Worm (Caenorhabditis elegans) whole organism, L3 larva: ENCODE measurements around the gene K02D10.2.
A peak's percentile ranks its signal among the peaks of the same experiment; 100 is the strongest.

Source experiments
- R02D3.7 ChIP-seq: fragments of 150-350 bp; optimal IDR thresholded peaks from 2 replicates; lab custom pipeline; 2014; ENCODE audit warnings: missing biosample characterization, missing genetic modification characterization
- ZK546.5 ChIP-seq: sonication (generic microtip); optimal IDR thresholded peaks from 2 replicates; lab custom pipeline; 2017; ENCODE audit warnings: missing biosample characterization, missing genetic modification characterization
- aly-2 ChIP-seq: fragments of 150-350 bp; optimal IDR thresholded peaks from 2 replicates; lab custom pipeline; 2014; ENCODE audit warnings: missing biosample characterization, missing genetic modification characterization
- ama-1 ChIP-seq: fragments of 150-350 bp; optimal IDR thresholded peaks from 2 replicates; lab custom pipeline; 2018
- ceh-16 ChIP-seq: sonication (generic microtip); optimal IDR thresholded peaks from 2 replicates; lab custom pipeline; 2017; ENCODE audit warnings: missing biosample characterization, missing genetic modification characterization
- ceh-82 ChIP-seq: fragments of 150-350 bp; optimal IDR thresholded peaks from 2 replicates; lab custom pipeline; 2014; ENCODE audit warnings: missing biosample characterization, missing genetic modification characterization
- ceh-9 ChIP-seq: sonication (generic microtip); optimal IDR thresholded peaks from 2 replicates; lab custom pipeline; 2018; ENCODE audit warnings: missing biosample characterization, missing genetic modification characterization
- daf-12 ChIP-seq: fragments of 150-350 bp; optimal IDR thresholded peaks from 2 replicates; lab custom pipeline; 2014; ENCODE audit warnings: missing biosample characterization, missing genetic modification reagents, missing genetic modification characterization
- egl-27 ChIP-seq: sonication (generic microtip); optimal IDR thresholded peaks from 4 replicates; lab custom pipeline; 2017; ENCODE audit warnings: missing biosample characterization, missing genetic modification reagents, missing genetic modification characterization
- elt-1 ChIP-seq: fragments of 150-350 bp; optimal IDR thresholded peaks from 2 replicates; lab custom pipeline; 2014; ENCODE audit warnings: missing biosample characterization, missing genetic modification characterization
- elt-2 ChIP-seq: sonication (generic microtip); optimal IDR thresholded peaks from 2 replicates; lab custom pipeline; 2016; ENCODE audit warnings: missing genetic modification reagents, mild to moderate bottlenecking, missing genetic modification characterization, missing compliant biosample characterization
- eor-1 ChIP-seq, 2 experiments: fragments of 150-350 bp; optimal IDR thresholded peaks; 2 replicates each; lab custom pipeline; 2014 to 2018; ENCODE audit warnings: missing biosample characterization in 2 of 2, missing genetic modification characterization in 2 of 2
- fkh-2 ChIP-seq: fragments of 150-350 bp; optimal IDR thresholded peaks from 2 replicates; lab custom pipeline; 2014; ENCODE audit warnings: missing biosample characterization, missing genetic modification reagents, missing genetic modification characterization
- fos-1 ChIP-seq: fragments of 150-350 bp; optimal IDR thresholded peaks from 2 replicates; lab custom pipeline; 2014; ENCODE audit warnings: missing biosample characterization, missing genetic modification characterization
- hmg-11 ChIP-seq: sonication (generic microtip); optimal IDR thresholded peaks from 2 replicates; lab custom pipeline; 2016; ENCODE audit warnings: missing genetic modification characterization, missing compliant biosample characterization
- jun-1 ChIP-seq: fragments of 150-350 bp; optimal IDR thresholded peaks from 2 replicates; lab custom pipeline; 2014; ENCODE audit warnings: missing biosample characterization, missing genetic modification reagents, missing genetic modification characterization
- lin-15B ChIP-seq: fragments of 150-350 bp; optimal IDR thresholded peaks from 2 replicates; lab custom pipeline; 2014; ENCODE audit warnings: missing biosample characterization, missing genetic modification characterization
- mdl-1 ChIP-seq: fragments of 150-350 bp; optimal IDR thresholded peaks from 2 replicates; lab custom pipeline; 2014; ENCODE audit warnings: missing biosample characterization, missing genetic modification characterization
- nfya-1 ChIP-seq: sonication (generic microtip); optimal IDR thresholded peaks from 2 replicates; lab custom pipeline; 2017; ENCODE audit warnings: missing genetic modification characterization, mild to moderate bottlenecking, missing compliant biosample characterization, antibody characterized with exemption, moderate library complexity; ENCODE audit not compliant: insufficient read depth
- nhr-12 ChIP-seq: fragments of 150-350 bp; optimal IDR thresholded peaks from 2 replicates; lab custom pipeline; 2014; ENCODE audit warnings: missing biosample characterization, missing genetic modification characterization
- nhr-23 ChIP-seq: fragments of 150-350 bp; optimal IDR thresholded peaks from 2 replicates; lab custom pipeline; 2014; ENCODE audit warnings: missing biosample characterization, missing genetic modification reagents, missing genetic modification characterization
- nhr-25 ChIP-seq: sonication (generic microtip); optimal IDR thresholded peaks from 2 replicates; lab custom pipeline; 2017; ENCODE audit warnings: missing biosample characterization, missing genetic modification characterization
- nhr-28 ChIP-seq: fragments of 150-350 bp; optimal IDR thresholded peaks from 2 replicates; lab custom pipeline; 2014; ENCODE audit warnings: missing biosample characterization, missing genetic modification characterization
- nhr-43 ChIP-seq: sonication (generic microtip); optimal IDR thresholded peaks from 2 replicates; lab custom pipeline; 2016; ENCODE audit warnings: mild to moderate bottlenecking, missing genetic modification characterization, missing compliant biosample characterization; ENCODE audit not compliant: poor library complexity, severe bottlenecking
- nhr-67 ChIP-seq: fragments of 150-350 bp; optimal IDR thresholded peaks from 2 replicates; lab custom pipeline; 2014; ENCODE audit warnings: missing biosample characterization, missing genetic modification characterization
- nhr-76 ChIP-seq: fragments of 150-350 bp; sonication (generic microtip); optimal IDR thresholded peaks from 5 replicates; lab custom pipeline; 2014; ENCODE audit warnings: missing biosample characterization, missing genetic modification characterization
- nhr-77 ChIP-seq: fragments of 150-350 bp; optimal IDR thresholded peaks from 2 replicates; lab custom pipeline; 2014; ENCODE audit warnings: missing biosample characterization, missing genetic modification characterization
- pha-4 ChIP-seq: fragments of 150-350 bp; optimal IDR thresholded peaks from 2 replicates; lab custom pipeline; 2014; ENCODE audit warnings: missing biosample characterization, missing genetic modification reagents, missing genetic modification characterization
- pqm-1 ChIP-seq: fragments of 150-350 bp; optimal IDR thresholded peaks from 2 replicates; lab custom pipeline; 2017; ENCODE audit warnings: missing biosample characterization, missing genetic modification characterization, inconsistent platforms
- sea-2 ChIP-seq: fragments of 150-350 bp; sonication (generic microtip); optimal IDR thresholded peaks from 4 replicates; lab custom pipeline; 2014; ENCODE audit warnings: missing biosample characterization, missing genetic modification reagents, missing genetic modification characterization
- skn-1 ChIP-seq: fragments of 150-350 bp; optimal IDR thresholded peaks from 2 replicates; lab custom pipeline; 2014; ENCODE audit warnings: missing biosample characterization, missing genetic modification characterization
- snpc-4 ChIP-seq: fragments of 150-350 bp; optimal IDR thresholded peaks from 2 replicates; lab custom pipeline; 2014; ENCODE audit warnings: missing biosample characterization, missing genetic modification characterization
- tbx-2 ChIP-seq: sonication (generic microtip); optimal IDR thresholded peaks from 2 replicates; lab custom pipeline; 2016; ENCODE audit warnings: mild to moderate bottlenecking, missing genetic modification characterization, missing compliant biosample characterization
- unc-39 ChIP-seq: sonication (generic microtip); optimal IDR thresholded peaks from 4 replicates; lab custom pipeline; 2017; ENCODE audit warnings: missing biosample characterization, missing genetic modification characterization
- zag-1 ChIP-seq: fragments of 150-350 bp; optimal IDR thresholded peaks from 2 replicates; lab custom pipeline; 2014; ENCODE audit warnings: missing biosample characterization, missing genetic modification characterization
- ztf-11 ChIP-seq: fragments of 150-350 bp; optimal IDR thresholded peaks from 2 replicates; lab custom pipeline; 2014; ENCODE audit warnings: missing biosample characterization, missing genetic modification characterization
- ztf-4 ChIP-seq: fragments of 150-350 bp; optimal IDR thresholded peaks from 2 replicates; lab custom pipeline; 2014; ENCODE audit warnings: missing biosample characterization, missing genetic modification characterization

The K02D10.2 gene

ce11 chrIII:8733667-8734066 lies 37.4 kb downstream of the K02D10.2 start:
- TF ChIP-seq ceh-16 (tag; lab: Kevin White, UChicago), result no peak
- TF ChIP-seq pqm-1 (tag; lab: Kevin White, UChicago), result peak; percentile 65
- peak; percentile 93 for TF ChIP-seq elt-2 (tag; lab: Kevin White, UChicago)
- TF ChIP-seq mdl-1, result peak; percentile 50
- no peak for TF ChIP-seq daf-12 (tag; lab: Kevin White, UChicago)
- no peak for TF ChIP-seq zag-1 (tag; lab: Kevin White, UChicago)
- TF ChIP-seq fos-1 (tag; lab: Kevin White, UChicago), result peak; percentile 4
- no peak for TF ChIP-seq unc-39 (tag; lab: Kevin White, UChicago)
- TF ChIP-seq lin-15B (tag; lab: Kevin White, UChicago), result no peak
- TF ChIP-seq, all 47 proteins: peak for 4

- no peak for TF ChIP-seq nhr-76 (tag; lab: Kevin White, UChicago)
- no peak for TF ChIP-seq ztf-4 (tag; lab: Kevin White, UChicago)
- no peak for TF ChIP-seq lin-15B (tag; lab: Kevin White, UChicago)
- TF ChIP-seq snpc-4, result no peak
- TF ChIP-seq elt-1 (tag; lab: Kevin White, UChicago), result no peak
- TF ChIP-seq nhr-77 (tag; lab: Kevin White, UChicago), result no peak
- TF ChIP-seq hmg-11 (tag; lab: Kevin White, UChicago), result no peak
- peak; percentile 9 for TF ChIP-seq egl-27
- no peak for TF ChIP-seq fkh-2
- TF ChIP-seq pqm-1 (tag; lab: Kevin White, UChicago), result peak; percentile 66
- TF ChIP-seq nhr-12, result no peak
- peak; percentile 100 for TF ChIP-seq pha-4 (tag; lab: Kevin White, UChicago)
- TF ChIP-seq ztf-11 (tag; lab: Kevin White, UChicago), result no peak
- TF ChIP-seq aly-2 (tag; lab: Kevin White, UChicago), result no peak
- TF ChIP-seq sea-2 (GFP tag; lab: Kevin White, UChicago), result no peak
- TF ChIP-seq nhr-25 (tag; lab: Kevin White, UChicago), result peak; percentile 15
- no peak for TF ChIP-seq nhr-23
- TF ChIP-seq ama-1, result no peak
- TF ChIP-seq ceh-9, result no peak
- TF ChIP-seq jun-1, result peak; percentile 33
- no peak for TF ChIP-seq zag-1 (tag; lab: Kevin White, UChicago)
- TF ChIP-seq mdl-1, result no peak
- TF ChIP-seq tbx-2 (tag; lab: Kevin White, UChicago), result no peak
These were observed 37.8 kb downstream of the K02D10.2 start for ce11 chrIII:8733237-8733636.

ce11 chrIII:8731973-8732372 lies 39.1 kb downstream of the K02D10.2 start:
- no peak for TF ChIP-seq ztf-4 (tag; lab: Kevin White, UChicago)
- TF ChIP-seq nhr-77 (tag; lab: Kevin White, UChicago), result no peak
- peak; percentile 35 for TF ChIP-seq nhr-25 (tag; lab: Kevin White, UChicago)
- TF ChIP-seq elt-1 (tag; lab: Kevin White, UChicago), result no peak
- TF ChIP-seq aly-2 (tag; lab: Kevin White, UChicago), result no peak
- no peak for TF ChIP-seq mdl-1
- TF ChIP-seq nhr-28 (tag; lab: Kevin White, UChicago), result no peak
- TF ChIP-seq egl-27, result no peak
- no peak for TF ChIP-seq nhr-67
- no peak for TF ChIP-seq pha-4 (tag; lab: Kevin White, UChicago)
- no peak for TF ChIP-seq snpc-4
- no peak for TF ChIP-seq eor-1 (tag; optimal IDR thresholded peaks at IDR 0.05; lab: Kevin White, UChicago)
- no peak for TF ChIP-seq ZK546.5 (tag; lab: Kevin White, UChicago)
- TF ChIP-seq ceh-9, result no peak
- no peak for TF ChIP-seq hmg-11 (tag; lab: Kevin White, UChicago)
- no peak for TF ChIP-seq R02D3.7
- TF ChIP-seq ceh-82 (tag; lab: Kevin White, UChicago), result no peak
- TF ChIP-seq nhr-23, result no peak
- TF ChIP-seq pqm-1 (tag; lab: Kevin White, UChicago), result no peak
- TF ChIP-seq unc-39 (tag; lab: Kevin White, UChicago), result no peak
- TF ChIP-seq sea-2 (GFP tag; lab: Kevin White, UChicago), result no peak
- no peak for TF ChIP-seq skn-1
- TF ChIP-seq elt-2 (tag; lab: Kevin White, UChicago), result peak; percentile 0
- no peak for TF ChIP-seq nhr-76 (tag; lab: Kevin White, UChicago)
- TF ChIP-seq nhr-43 (tag; lab: Kevin White, UChicago), result peak; percentile 0
- peak; percentile 42 for TF ChIP-seq nfya-1

ce11 chrIII:8731310-8731709 lies 39.8 kb downstream of the K02D10.2 start, which contains the start of gene ZK370.4:
ZK370.4 (minus strand) TSS chrIII:8731410.
- no peak for TF ChIP-seq eor-1 (tag; optimal IDR thresholded peaks at IDR 0.05; lab: Kevin White, UChicago)
- TF ChIP-seq zag-1 (tag; lab: Kevin White, UChicago), result no peak
- TF ChIP-seq pha-4 (tag; lab: Kevin White, UChicago), result no peak
- no peak for TF ChIP-seq nhr-77 (tag; lab: Kevin White, UChicago)
- TF ChIP-seq ama-1, result no peak
- no peak for TF ChIP-seq pqm-1 (tag; lab: Kevin White, UChicago)
- no peak for TF ChIP-seq elt-2 (tag; lab: Kevin White, UChicago)
- TF ChIP-seq sea-2 (GFP tag; lab: Kevin White, UChicago), result no peak
- TF ChIP-seq, all 47 proteins: peak for 0
